Fruit fly (Drosophila melanogaster) whole organism: Measurements from ENCODE around the gene awd.

Experiments
- Dll ChIP-seq: fragments of >200 bp; optimal IDR thresholded peaks from 2 replicates; lab custom pipeline; 2017
- pan ChIP-seq: fragments of >200 bp; optimal IDR thresholded peaks from 2 replicates; lab custom pipeline; 2017
- psq ChIP-seq: fragments of >200 bp; optimal IDR thresholded peaks from 2 replicates; lab custom pipeline; 2017
- usp ChIP-seq: fragments of >200 bp; optimal IDR thresholded peaks from 2 replicates; lab custom pipeline; 2017; ENCODE audit warnings: missing biosample characterization, missing genetic modification characterization, mixed read lengths

- TF ChIP-seq Dll (lab: Kevin White, UChicago) = no peak
- TF ChIP-seq usp = no peak
- no peak for TF ChIP-seq psq
- no peak for TF ChIP-seq pan (lab: Kevin White, UChicago)
Measured at dm6 chr3R:31696664-31697063, 49.2 kb downstream of the awd start.
